Worm (Caenorhabditis elegans): ENCODE results near the gene T04C12.8.

ce11 chrV:11069277-11069676, at the start of gene T04C12.8:
- no peak for TF ChIP-seq nhr-129 (tag; optimal IDR thresholded peaks at IDR 0.05)
- no peak for TF ChIP-seq ztf-4 (tag; optimal IDR thresholded peaks at IDR 0.05)
- peak in 1 of 2 experiments; percentile 46 for TF ChIP-seq lsy-2 (tag; optimal IDR thresholded peaks at IDR 0.05)
- no peak for TF ChIP-seq alr-1 (tag; optimal IDR thresholded peaks at IDR 0.05)
- TF ChIP-seq elt-1 (tag; optimal IDR thresholded peaks at IDR 0.05): no peak
- TF ChIP-seq elt-3 (tag; optimal IDR thresholded peaks at IDR 0.05): no peak

All from whole organism, L2 larva.